Worm (Caenorhabditis elegans) whole organism, young adult: ENCODE data around the gene ltd-1.

Experiments used
- B0035.1 ChIP-seq: sonication (generic microtip); optimal IDR thresholded peaks from 2 replicates; lab custom pipeline; 2016; ENCODE audit warnings: missing genetic modification characterization, mild to moderate bottlenecking, missing compliant biosample characterization, missing genotype, missing genetic modification reagents
- Y67H2A.10 ChIP-seq: fragments of 200-800 bp; sonication (Bioruptor generic); conservative IDR thresholded peaks from 2 replicates; pipeline ENCODE4 v1.3.6; 2022; ENCODE audit warnings: missing genetic modification reagents, missing genetic modification characterization, missing compliant biosample characterization
- akir-1 ChIP-seq: fragments of 200-800 bp; sonication (Bioruptor generic); optimal IDR thresholded peaks from 2 replicates; lab custom pipeline; 2018; ENCODE audit warnings: mild to moderate bottlenecking, missing genetic modification characterization, moderate library complexity, missing compliant biosample characterization
- chd-7 ChIP-seq: sonication (generic microtip); optimal IDR thresholded peaks from 2 replicates; lab custom pipeline; 2016; ENCODE audit warnings: mild to moderate bottlenecking, missing genetic modification characterization, moderate library complexity, missing compliant biosample characterization
- die-1 ChIP-seq: sonication (generic microtip); optimal IDR thresholded peaks from 2 replicates; lab custom pipeline; 2016; ENCODE audit warnings: missing genotype, mild to moderate bottlenecking, missing genetic modification characterization, missing compliant biosample characterization
- dpl-1 ChIP-seq: fragments of 150-350 bp; optimal IDR thresholded peaks from 2 replicates; lab custom pipeline; 2014; ENCODE audit warnings: missing biosample characterization, missing genetic modification reagents, missing genetic modification characterization
- hrde-1 ChIP-seq: sonication (generic microtip); optimal IDR thresholded peaks from 2 replicates; lab custom pipeline; 2016; ENCODE audit warnings: missing genetic modification characterization, mild to moderate bottlenecking, missing compliant biosample characterization, moderate library complexity, missing genotype, missing genetic modification reagents, borderline replicate concordance
- snpc-4 ChIP-seq, 5 experiments: fragments of 150-350 bp in 1 of 5; sonication (generic microtip) in 4 of 5; optimal IDR thresholded peaks; 2 replicates each; lab custom pipeline; 2014 to 2018; ENCODE audit warnings: missing genetic modification characterization in 5 of 5, missing biosample characterization in 3 of 5, antibody characterized with exemption in 2 of 5, mild to moderate bottlenecking in 2 of 5, missing compliant biosample characterization in 2 of 5, missing genotype in 2 of 5, moderate library complexity in 2 of 5, missing genetic modification reagents in 1 of 5
- zim-3 ChIP-seq: sonication (generic microtip); optimal IDR thresholded peaks from 2 replicates; lab custom pipeline; 2017; ENCODE audit warnings: mild to moderate bottlenecking, missing genetic modification characterization, moderate library complexity, missing compliant biosample characterization

DNA sequence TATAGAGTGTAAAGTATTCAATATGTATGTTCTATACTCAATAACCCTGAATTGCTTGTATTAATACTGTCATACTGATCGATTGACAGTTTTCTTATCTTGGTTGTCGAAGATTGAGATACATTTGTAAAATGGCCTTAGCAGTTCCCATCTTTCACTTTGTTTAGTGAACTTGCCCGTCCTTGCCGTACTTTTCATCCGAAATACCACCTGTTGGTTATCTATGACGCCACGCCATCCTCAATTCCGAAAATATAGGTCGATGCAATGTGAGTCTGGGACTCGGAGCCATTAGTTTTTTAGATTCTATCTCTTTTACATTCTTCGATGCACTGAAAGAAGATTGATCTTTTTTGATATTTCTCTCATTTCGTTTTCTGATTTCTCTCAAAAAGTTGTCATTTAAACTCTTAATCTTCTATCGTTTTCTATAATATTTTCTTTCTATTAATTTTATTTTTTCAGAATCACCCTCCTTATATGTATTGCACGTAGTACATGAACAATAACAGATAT lies 37.0 kb upstream of the ltd-1 start, which contains the start of gene ulp-4:
- TF ChIP-seq B0035.1, result no peak
- no peak for TF ChIP-seq zim-3
- no peak for TF ChIP-seq chd-7 (tag; lab: Kevin White, UChicago)
- no peak for TF ChIP-seq hrde-1 (tag; lab: Kevin White, UChicago)
- no peak for TF ChIP-seq dpl-1 (GFP tag; lab: Kevin White, UChicago)
- no peak for TF ChIP-seq snpc-4 (GFP tag; optimal IDR thresholded peaks at IDR 0.05; lab: Kevin White, UChicago)
- no peak for TF ChIP-seq snpc-4 (tag; optimal IDR thresholded peaks at IDR 0.05; lab: Kevin White, UChicago)
- TF ChIP-seq die-1, result no peak
- no peak for TF ChIP-seq Y67H2A.10 (GFP tag; lab: Robert Waterston, UW)
- TF ChIP-seq akir-1 (GFP tag; lab: Kevin White, UChicago), result no peak
